Worm (Caenorhabditis elegans) whole organism, L2 larva: ENCODE data around the gene hpo-28.

Experiments used
- dmd-4 ChIP-seq: sonication (generic microtip); optimal IDR thresholded peaks from 2 replicates; lab custom pipeline; 2017; ENCODE audit warnings: missing biosample characterization, missing genetic modification characterization
- egl-27 ChIP-seq: sonication (generic microtip); optimal IDR thresholded peaks from 3 replicates; lab custom pipeline; 2017; ENCODE audit warnings: missing biosample characterization, missing genetic modification reagents, missing genetic modification characterization
- elt-3 ChIP-seq: sonication (generic microtip); optimal IDR thresholded peaks from 2 replicates; lab custom pipeline; 2017; ENCODE audit warnings: missing biosample characterization, missing genetic modification characterization
- lsy-2 ChIP-seq, 2 experiments: fragments of 150-350 bp in 1 of 2; sonication (generic microtip) in 1 of 2; optimal IDR thresholded peaks; 2 replicates each; lab custom pipeline; 2014 to 2017; ENCODE audit warnings: missing biosample characterization in 2 of 2, missing genetic modification characterization in 2 of 2
- mdl-1 ChIP-seq, 2 experiments: fragments of 150-350 bp in 1 of 2; sonication (generic microtip) in 1 of 2; optimal IDR thresholded peaks; 2 replicates each; lab custom pipeline; 2017; ENCODE audit warnings: missing biosample characterization in 2 of 2, missing genetic modification characterization in 2 of 2
- nhr-10 ChIP-seq: sonication (generic microtip); optimal IDR thresholded peaks from 2 replicates; lab custom pipeline; 2017; ENCODE audit warnings: missing biosample characterization, missing genetic modification characterization
- nhr-12 ChIP-seq: fragments of 150-350 bp; optimal IDR thresholded peaks from 2 replicates; lab custom pipeline; 2014; ENCODE audit warnings: missing biosample characterization, missing genetic modification characterization
- nhr-237 ChIP-seq: fragments of 150-350 bp; optimal IDR thresholded peaks from 2 replicates; lab custom pipeline; 2014; ENCODE audit warnings: missing biosample characterization, missing genetic modification characterization
- nhr-25 ChIP-seq: fragments of 150-350 bp; sonication (generic microtip); optimal IDR thresholded peaks from 3 replicates; lab custom pipeline; 2014; ENCODE audit warnings: missing biosample characterization, missing genetic modification characterization
- sma-3 ChIP-seq: sonication (generic microtip); optimal IDR thresholded peaks from 2 replicates; lab custom pipeline; 2016; ENCODE audit warnings: missing genetic modification reagents, missing genetic modification characterization, missing compliant biosample characterization
- snpc-4 ChIP-seq: fragments of 150-350 bp; optimal IDR thresholded peaks from 2 replicates; lab custom pipeline; 2014; ENCODE audit warnings: missing biosample characterization, missing genetic modification characterization
- zag-1 ChIP-seq: fragments of 150-350 bp; optimal IDR thresholded peaks from 2 replicates; lab custom pipeline; 2014; ENCODE audit warnings: missing biosample characterization, missing genetic modification characterization

ce11 chrIII:5693736-5694135, 15.4 kb downstream of the hpo-28 start, which contains the start of gene B0336.13:
- TF ChIP-seq sma-3 (GFP tag; lab: Kevin White, UChicago) (no peak), nhr-25 (tag; lab: Kevin White, UChicago) (no peak), nhr-237 (tag; lab: Kevin White, UChicago) (no peak), mdl-1 (tag; optimal IDR thresholded peaks at IDR 0.05; lab: Kevin White, UChicago) (no peak), nhr-12 (tag; lab: Kevin White, UChicago) (no peak), snpc-4 (tag; lab: Kevin White, UChicago) (no peak), zag-1 (tag; lab: Kevin White, UChicago) (no peak), dmd-4 (tag; lab: Kevin White, UChicago) (no peak), elt-3 (tag; lab: Kevin White, UChicago) (no peak), lsy-2 (tag; optimal IDR thresholded peaks at IDR 0.05; lab: Kevin White, UChicago) (no peak), egl-27 (no peak), nhr-10 (tag; lab: Kevin White, UChicago) (no peak)
